Worm (Caenorhabditis elegans): ENCODE data around the gene C18A3.7.
A peak's percentile ranks its signal among the peaks of the same experiment; 100 is the strongest.

Gene C18A3.7

DNA sequence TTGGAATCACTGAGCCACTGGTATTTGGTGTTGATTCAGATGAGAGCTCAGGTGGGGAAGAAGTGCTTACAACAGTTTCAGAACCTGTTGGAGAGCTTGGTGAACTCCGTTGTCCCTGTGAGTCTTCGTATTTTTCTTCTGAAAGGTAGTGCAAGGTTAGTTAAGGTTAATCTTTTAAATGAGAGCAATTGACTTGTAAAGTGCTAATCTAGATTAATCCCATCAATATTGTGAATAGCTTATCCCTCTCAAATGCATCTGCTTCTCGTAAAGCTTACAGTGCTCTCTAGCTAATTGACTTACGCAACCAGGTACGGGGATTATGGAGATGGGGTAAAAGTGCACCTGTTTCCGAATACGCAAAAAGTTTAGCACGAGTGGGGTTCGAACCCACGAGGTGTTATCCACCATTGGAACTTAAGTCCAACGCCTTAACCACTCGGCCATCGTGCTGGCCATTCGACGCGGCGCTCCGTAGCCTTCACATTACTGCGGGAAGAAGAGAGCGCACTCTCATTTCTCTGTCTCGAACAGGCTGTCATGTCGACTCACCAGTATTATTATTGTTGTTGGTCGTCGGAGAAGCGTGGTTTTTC is 42.4 kb upstream of the C18A3.7 start (continued):
- TF ChIP-seq nhr-25 (tag; optimal IDR thresholded peaks at IDR 0.05; ENCODE audit: borderline replicate concordance, insufficient read depth) (no peak), nhr-41 (GFP tag; IDR thresholded peaks at IDR 0.05) (peak; percentile 54; the same call in 1 of the 2 replicates), D1046.2 (GFP tag; IDR thresholded peaks at IDR 0.05) (0 out of 2 replicates have a peak, but pooled peaks have one; percentile 59), saeg-2 (GFP tag; IDR thresholded peaks at IDR 0.05) (0 out of 2 replicates have a peak, but pooled peaks have one; percentile 43), skn-1 (tag; optimal IDR thresholded peaks at IDR 0.05) (no peak), nhr-102 (tag; optimal IDR thresholded peaks at IDR 0.05) (peak; percentile 14), ces-1 (GFP tag; optimal IDR thresholded peaks at IDR 0.05) (no peak), nhr-6 (tag; optimal IDR thresholded peaks at IDR 0.05) (no peak), duxl-1 (tag; optimal IDR thresholded peaks at IDR 0.05; ENCODE audit: poor library complexity) (no peak), arid-1 (GFP tag; conservative IDR thresholded peaks at IDR 0.05) (peak; percentile 72), hlh-11 (tag; optimal IDR thresholded peaks at IDR 0.05) (peak; percentile 11), daf-19 (GFP tag; conservative IDR thresholded peaks at IDR 0.05) (no peak), snpc-1.2 (GFP tag; IDR thresholded peaks at IDR 0.05) (peak; percentile 65; the same call in 1 of the 2 replicates), hmg-1.1 (GFP tag; IDR thresholded peaks at IDR 0.05) (peak; percentile 83), nhr-48 (tag; optimal IDR thresholded peaks at IDR 0.05) (peak; percentile 24), dpl-1 (GFP tag; optimal IDR thresholded peaks at IDR 0.05) (no peak), tag-97 (GFP tag; IDR thresholded peaks at IDR 0.05) (no peak), nhr-237 (tag; optimal IDR thresholded peaks at IDR 0.05) (no peak), lir-3 (tag; optimal IDR thresholded peaks at IDR 0.05) (no peak), egl-43 (GFP tag; IDR thresholded peaks at IDR 0.05) (peak; percentile 87), lim-7 (GFP tag; IDR thresholded peaks at IDR 0.05) (peak; percentile 87), lin-1 (GFP tag; IDR thresholded peaks at IDR 0.05) (no peak), ceh-82 (tag; optimal IDR thresholded peaks at IDR 0.05) (no peak), lin-39 (tag; optimal IDR thresholded peaks at IDR 0.05) (no peak), ztf-11 (tag; optimal IDR thresholded peaks at IDR 0.05) (no peak), mes-2 (tag; optimal IDR thresholded peaks at IDR 0.05; ENCODE audit: poor library complexity, severe bottlenecking) (peak; percentile 77), dmd-9 (GFP tag; IDR thresholded peaks at IDR 0.05) (peak; percentile 63), ama-1 (optimal IDR thresholded peaks at IDR 0.05) (no peak), T26A8.4 (GFP tag; IDR thresholded peaks at IDR 0.05) (peak; percentile 57; the same call in 1 of the 2 replicates), lin-15B (tag; optimal IDR thresholded peaks at IDR 0.05) (no peak), aly-2 (tag; optimal IDR thresholded peaks at IDR 0.05) (no peak), ceh-28 (tag; optimal IDR thresholded peaks at IDR 0.05) (no peak), aha-1 (tag) (peak; percentile 10), zag-1 (tag; optimal IDR thresholded peaks at IDR 0.05) (no peak), F44E2.7 (GFP tag; IDR thresholded peaks at IDR 0.05) (0 out of 2 replicates have a peak, but pooled peaks have one; percentile 75), R02D3.7 (tag; optimal IDR thresholded peaks at IDR 0.05) (no peak), F49E8.2 (tag; optimal IDR thresholded peaks at IDR 0.05; ENCODE audit: borderline replicate concordance) (no peak), madf-5 (GFP tag; IDR thresholded peaks at IDR 0.05) (0 out of 4 replicates have a peak, but pooled peaks of 1 of the 2 experiments have one; percentile 15), madf-9 (GFP tag; conservative IDR thresholded peaks at IDR 0.05) (peak; percentile 73), lin-13 (GFP tag; optimal IDR thresholded peaks at IDR 0.05) (peak; percentile 48), egl-27 (tag; optimal IDR thresholded peaks at IDR 0.05) (no peak), set-16 (GFP tag; IDR thresholded peaks at IDR 0.05) (peak; percentile 33; the same call in 1 of the 2 replicates), dmd-8 (GFP tag; IDR thresholded peaks at IDR 0.05) (peak; percentile 67; the same call in 1 of the 2 replicates), ceh-20 (GFP tag; IDR thresholded peaks at IDR 0.05) (peak; percentile 64; the same call in 1 of the 2 replicates), attf-4 (tag; optimal IDR thresholded peaks at IDR 0.05) (no peak), ztf-7 (tag; optimal IDR thresholded peaks at IDR 0.05) (peak; percentile 34), dve-1 (tag; optimal IDR thresholded peaks at IDR 0.05; ENCODE audit: insufficient read depth) (peak; percentile 41), Y48G9A.11 (GFP tag; IDR thresholded peaks at IDR 0.05) (peak; percentile 59; the same call in 1 of the 2 replicates), nhr-28 (tag; optimal IDR thresholded peaks at IDR 0.05) (peak; percentile 34), gei-8 (GFP tag; optimal IDR thresholded peaks at IDR 0.05) (no peak)
